Worm (Caenorhabditis elegans): ENCODE results near the gene scl-9.
A peak's percentile ranks its signal among the peaks of the same experiment; 100 is the strongest.

The scl-9 gene

ce11 chrIV:13015801-13016404, 31.0 kb upstream of the scl-9 start:
- no peak for TF ChIP-seq unc-62 (GFP tag; optimal IDR thresholded peaks at IDR 0.05)
- no peak for TF ChIP-seq C06A6.2 (GFP tag; conservative IDR thresholded peaks at IDR 0.05)
- no peak for TF ChIP-seq nfya-1 (tag; optimal IDR thresholded peaks at IDR 0.05; ENCODE audit: borderline replicate concordance, insufficient read depth)
- TF ChIP-seq rpc-1 (optimal IDR thresholded peaks at IDR 0.05) = no peak
- TF ChIP-seq rpc-1 (tag; optimal IDR thresholded peaks at IDR 0.05) = no peak
- TF ChIP-seq xnd-1 (tag; optimal IDR thresholded peaks at IDR 0.05) = no peak
- TF ChIP-seq snpc-4 (GFP tag; optimal IDR thresholded peaks at IDR 0.05) = no peak
- TF ChIP-seq snpc-4 (tag; optimal IDR thresholded peaks at IDR 0.05) = no peak
- no peak for TF ChIP-seq snpc-1.1 (tag; optimal IDR thresholded peaks at IDR 0.05; ENCODE audit: insufficient read depth)
- no peak for TF ChIP-seq zim-3 (tag; optimal IDR thresholded peaks at IDR 0.05)
- no peak for TF ChIP-seq ztf-22 (GFP tag; optimal IDR thresholded peaks at IDR 0.05)
- no peak for TF ChIP-seq hlh-12 (tag; optimal IDR thresholded peaks at IDR 0.05)
- no peak for TF ChIP-seq ceh-100 (GFP tag; IDR thresholded peaks at IDR 0.05)
- no peak for TF ChIP-seq mcd-1 (GFP tag; IDR thresholded peaks at IDR 0.05)
- TF ChIP-seq Y56A3A.18 (GFP tag; IDR thresholded peaks at IDR 0.05) = no peak
- no peak for TF ChIP-seq aptf-3 (GFP tag; IDR thresholded peaks at IDR 0.05)
- no peak for TF ChIP-seq nhr-27 (tag; optimal IDR thresholded peaks at IDR 0.05)
- no peak for TF ChIP-seq fkh-3 (tag; optimal IDR thresholded peaks at IDR 0.05)
- TF ChIP-seq ceh-58 (GFP tag; IDR thresholded peaks at IDR 0.05) = no peak
- no peak for TF ChIP-seq F57A8.1 (GFP tag; optimal IDR thresholded peaks at IDR 0.05)
- TF ChIP-seq egl-44 (GFP tag; IDR thresholded peaks at IDR 0.05) = no peak
- TF ChIP-seq mes-4 (tag; optimal IDR thresholded peaks at IDR 0.05) = no peak

DNA sequence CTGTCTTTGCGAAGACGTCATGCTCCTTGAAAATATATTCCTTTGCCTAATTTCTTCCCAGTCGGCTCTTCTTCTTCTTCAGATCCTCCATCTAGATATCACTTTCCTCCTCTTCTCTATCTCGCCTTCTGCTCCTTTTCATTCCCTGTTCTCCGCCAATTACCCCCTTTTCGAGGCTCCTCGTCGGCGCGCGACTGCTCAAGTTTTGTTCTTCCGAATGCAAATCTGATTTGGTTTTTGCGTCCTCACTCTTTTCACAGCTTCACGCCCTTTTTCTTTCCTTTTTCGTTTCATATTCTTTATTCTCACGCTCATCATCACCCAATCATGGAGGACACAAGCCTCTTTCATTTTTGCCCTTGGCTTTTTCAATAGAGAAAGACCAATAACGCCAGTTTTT, 30.1 kb upstream of the scl-9 start:
- TF ChIP-seq attf-5 (GFP tag; optimal IDR thresholded peaks at IDR 0.05) = no peak
- no peak for TF ChIP-seq pbrm-1 (GFP tag; IDR thresholded peaks at IDR 0.05)
- TF ChIP-seq D2030.7 (GFP tag; IDR thresholded peaks at IDR 0.05) = no peak
- TF ChIP-seq zfh-2 (GFP tag; conservative IDR thresholded peaks at IDR 0.05) = peak; percentile 73
- TF ChIP-seq egrh-3 (GFP tag; IDR thresholded peaks at IDR 0.05) = 0 out of 2 replicates have a peak, but pooled peaks have one; percentile 8
- TF ChIP-seq F22D6.2 (tag; optimal IDR thresholded peaks at IDR 0.05) = no peak

ce11 chrIV:13021006-13021405, 25.9 kb upstream of the scl-9 start:
- TF ChIP-seq ekl-4 (GFP tag; IDR thresholded peaks at IDR 0.05) (no peak), hrde-1 (tag; optimal IDR thresholded peaks at IDR 0.05; ENCODE audit: borderline replicate concordance) (no peak), F10E7.11 (tag; optimal IDR thresholded peaks at IDR 0.05) (no peak), F23B12.7 (tag; optimal IDR thresholded peaks at IDR 0.05; ENCODE audit: insufficient read depth) (no peak), dox-1 (GFP tag; IDR thresholded peaks at IDR 0.05) (no peak), ama-1 (optimal IDR thresholded peaks at IDR 0.05) (no peak), ama-1 (GFP tag; optimal IDR thresholded peaks at IDR 0.05) (no peak), snpc-1.1 (tag; optimal IDR thresholded peaks at IDR 0.05; ENCODE audit: insufficient read depth) (no peak), mel-28 (tag; optimal IDR thresholded peaks at IDR 0.05; ENCODE audit: borderline replicate concordance) (no peak), hlh-26 (GFP tag; conservative IDR thresholded peaks at IDR 0.05) (no peak), aptf-2 (GFP tag; conservative IDR thresholded peaks at IDR 0.05) (no peak), ccch-3 (GFP tag; optimal IDR thresholded peaks at IDR 0.05) (no peak), snpc-4 (GFP tag; optimal IDR thresholded peaks at IDR 0.05) (no peak), snpc-4 (tag; optimal IDR thresholded peaks at IDR 0.05) (no peak), T07F8.4 (tag; optimal IDR thresholded peaks at IDR 0.05) (no peak), Y67H2A.10 (GFP tag; conservative IDR thresholded peaks at IDR 0.05) (no peak)

Measured in whole organism, young adult.